Fruit fly (Drosophila melanogaster) whole organism, embryonic: ENCODE measurements around the gene CG33093.

ENCODE experiments used
- C15 ChIP-seq: fragments of 200-800 bp; sonication (Bioruptor generic); IDR thresholded peaks from 3 replicates; pipeline ENCODE4 v1.3.6; 2022; ENCODE audit warnings: missing biosample characterization, missing genetic modification characterization
- CG10366 ChIP-seq: fragments of 200-800 bp; sonication (Bioruptor generic); IDR thresholded peaks from 2 replicates; pipeline ENCODE4 v1.3.6; 2022; ENCODE audit warnings: missing biosample characterization, missing genetic modification characterization
- CG10543 ChIP-seq: fragments of 200-800 bp; sonication (Bioruptor generic); optimal IDR thresholded peaks from 3 replicates; lab custom pipeline; 2017; ENCODE audit warnings: missing biosample characterization, mild to moderate bottlenecking, missing genetic modification characterization, moderate library complexity
- CG10654 ChIP-seq: fragments of 200-800 bp; sonication (Bioruptor generic); optimal IDR thresholded peaks from 2 replicates; lab custom pipeline; 2016; ENCODE audit warnings: missing biosample characterization, missing genetic modification characterization
- CG11247 ChIP-seq: fragments of 200-800 bp; sonication (Bioruptor generic); IDR thresholded peaks from 2 replicates; pipeline ENCODE4 v1.3.6; 2022; ENCODE audit warnings: missing biosample characterization, missing genetic modification characterization
- CG12236 ChIP-seq: fragments of 200-800 bp; sonication (Bioruptor generic); optimal IDR thresholded peaks from 2 replicates; lab custom pipeline; 2016; ENCODE audit warnings: missing biosample characterization, missing genetic modification characterization
- CG13775 ChIP-seq: fragments of 200-800 bp; sonication (Bioruptor generic); optimal IDR thresholded peaks from 3 replicates; lab custom pipeline; 2017; ENCODE audit warnings: missing biosample characterization, mild to moderate bottlenecking, missing genetic modification characterization
- CG13894 ChIP-seq: fragments of 200-800 bp; sonication (Bioruptor generic); optimal IDR thresholded peaks from 3 replicates; lab custom pipeline; 2018; ENCODE audit warnings: missing biosample characterization, mild to moderate bottlenecking, missing genetic modification characterization, moderate library complexity
- CG14014 ChIP-seq: fragments of 200-800 bp; sonication (Bioruptor generic); IDR thresholded peaks from 2 replicates; pipeline ENCODE4 v1.3.6; 2022; ENCODE audit warnings: missing biosample characterization, missing genetic modification characterization
- CG17186 ChIP-seq: fragments of 200-800 bp; sonication (Bioruptor generic); optimal IDR thresholded peaks from 3 replicates; lab custom pipeline; 2017; ENCODE audit warnings: missing biosample characterization, missing genetic modification reagents, missing genetic modification characterization
- CG17385 ChIP-seq: fragments of 200-800 bp; sonication (Bioruptor generic); optimal IDR thresholded peaks from 3 replicates; lab custom pipeline; 2018; ENCODE audit warnings: missing biosample characterization, mild to moderate bottlenecking, missing genetic modification characterization
- CG18599 ChIP-seq: fragments of 200-800 bp; sonication (Bioruptor generic); optimal IDR thresholded peaks from 3 replicates; lab custom pipeline; 2017; ENCODE audit warnings: missing biosample characterization, missing genetic modification characterization, mild to moderate bottlenecking, moderate library complexity, missing genetic modification reagents
- CG2120 ChIP-seq: fragments of 200-800 bp; sonication (Bioruptor generic); optimal IDR thresholded peaks from 3 replicates; lab custom pipeline; 2016; ENCODE audit warnings: missing biosample characterization, missing genetic modification characterization
- CG2889 ChIP-seq: fragments of 200-800 bp; sonication (Bioruptor generic); IDR thresholded peaks from 3 replicates; pipeline ENCODE4 v1.3.6; 2022; ENCODE audit warnings: missing biosample characterization, missing genetic modification characterization
- CG30431 ChIP-seq: fragments of 200-800 bp; sonication (Bioruptor generic); optimal IDR thresholded peaks from 2 replicates; lab custom pipeline; 2017; ENCODE audit warnings: missing biosample characterization, missing genetic modification characterization
- CG7372 ChIP-seq: fragments of 200-800 bp; sonication (Bioruptor generic); IDR thresholded peaks from 2 replicates; pipeline ENCODE4 v1.3.6; 2022; ENCODE audit warnings: missing biosample characterization, missing genetic modification characterization
- CG8089 ChIP-seq: fragments of 200-800 bp; sonication (Bioruptor generic); optimal IDR thresholded peaks from 3 replicates; lab custom pipeline; 2016; ENCODE audit warnings: missing biosample characterization, missing genetic modification characterization
- CG8388 ChIP-seq: fragments of 200-800 bp; sonication (Bioruptor generic); optimal IDR thresholded peaks from 2 replicates; lab custom pipeline; 2019; ENCODE audit warnings: missing biosample characterization, mild to moderate bottlenecking, missing genetic modification characterization, moderate library complexity
- Dip2 ChIP-seq: fragments of 200-800 bp; sonication (Bioruptor generic); IDR thresholded peaks from 2 replicates; pipeline ENCODE4 v1.3.6; 2022; ENCODE audit warnings: missing biosample characterization, missing genetic modification characterization
- Fer1 ChIP-seq: fragments of 200-800 bp; sonication (Bioruptor generic); optimal IDR thresholded peaks from 2 replicates; lab custom pipeline; 2017; ENCODE audit warnings: missing biosample characterization, mild to moderate bottlenecking, missing genetic modification characterization
- GATAe ChIP-seq: fragments of 200-800 bp; sonication (Bioruptor generic); conservative IDR thresholded peaks from 2 replicates; pipeline ENCODE4 v1.3.6; 2022; ENCODE audit warnings: missing biosample characterization, missing genetic modification characterization
- Hey ChIP-seq: fragments of 200-800 bp; sonication (Bioruptor generic); optimal IDR thresholded peaks from 3 replicates; lab custom pipeline; 2018; ENCODE audit warnings: missing biosample characterization, mild to moderate bottlenecking, missing genetic modification characterization
- HmgZ ChIP-seq: fragments of 200-800 bp; sonication (Bioruptor generic); optimal IDR thresholded peaks from 2 replicates; lab custom pipeline; 2018; ENCODE audit warnings: missing biosample characterization, mild to moderate bottlenecking, missing genetic modification characterization
- Hr39 ChIP-seq: fragments of >200 bp; optimal IDR thresholded peaks from 2 replicates; lab custom pipeline; 2017
- Lhr ChIP-seq: fragments of 200-800 bp; sonication (Bioruptor generic); optimal IDR thresholded peaks from 3 replicates; lab custom pipeline; 2017; ENCODE audit warnings: mild to moderate bottlenecking, missing biosample characterization, missing genetic modification reagents, missing genetic modification characterization
- Med ChIP-seq: fragments of 200-800 bp; sonication (Bioruptor generic); peaks from one replicate; lab custom pipeline; 2016; ENCODE audit warnings: missing biosample characterization, missing genetic modification characterization, mild to moderate bottlenecking, inconsistent platforms, moderate library complexity
- Meics ChIP-seq: fragments of 200-800 bp; sonication (Bioruptor generic); optimal IDR thresholded peaks from 2 replicates; lab custom pipeline; 2017; ENCODE audit warnings: missing biosample characterization, mild to moderate bottlenecking, missing genetic modification characterization
- Myb ChIP-seq: fragments of 200-800 bp; sonication (Bioruptor generic); optimal IDR thresholded peaks from 2 replicates; lab custom pipeline; 2016; ENCODE audit warnings: missing biosample characterization, missing genetic modification characterization
- PHDP ChIP-seq: fragments of 200-800 bp; sonication (Bioruptor generic); optimal IDR thresholded peaks from 3 replicates; lab custom pipeline; 2018; ENCODE audit warnings: missing biosample characterization, mild to moderate bottlenecking, missing genetic modification characterization, moderate library complexity
- Side ChIP-seq: fragments of 200-800 bp; sonication (Bioruptor generic); optimal IDR thresholded peaks from 2 replicates; lab custom pipeline; 2016; ENCODE audit warnings: missing biosample characterization, missing genetic modification characterization
- amos ChIP-seq: fragments of 200-800 bp; sonication (Bioruptor generic); IDR thresholded peaks from 2 replicates; pipeline ENCODE4 v1.3.6; 2022; ENCODE audit warnings: missing biosample characterization, missing genetic modification characterization; ENCODE audit not compliant: partially characterized antibody
- chinmo ChIP-seq: fragments of 200-800 bp; sonication (Bioruptor generic); IDR thresholded peaks from 4 replicates; pipeline ENCODE4 v1.3.6; 2022; ENCODE audit warnings: missing biosample characterization, missing genetic modification characterization; ENCODE audit not compliant: partially characterized antibody
- dan ChIP-seq: fragments of 200-800 bp; sonication (Bioruptor generic); IDR thresholded peaks from 2 replicates; pipeline ENCODE4 v1.3.6; 2022; ENCODE audit warnings: missing biosample characterization, missing genetic modification characterization
- fd3F ChIP-seq: fragments of 200-800 bp; sonication (Bioruptor generic); optimal IDR thresholded peaks from 2 replicates; lab custom pipeline; 2018; ENCODE audit warnings: missing biosample characterization, mild to moderate bottlenecking, missing genetic modification characterization, moderate library complexity
- gcm2 ChIP-seq: fragments of 200-800 bp; sonication (Bioruptor generic); optimal IDR thresholded peaks from 2 replicates; lab custom pipeline; 2016; ENCODE audit warnings: missing biosample characterization, missing genetic modification characterization
- hb ChIP-seq: fragments of 200-800 bp; sonication (Bioruptor generic); IDR thresholded peaks from 3 replicates; pipeline ENCODE4 v1.3.6; 2022; ENCODE audit warnings: missing biosample characterization, missing genetic modification characterization; ENCODE audit not compliant: partially characterized antibody
- hbn ChIP-seq: fragments of 200-800 bp; sonication (Bioruptor generic); IDR thresholded peaks from 2 replicates; pipeline ENCODE4 v1.3.6; 2022; ENCODE audit warnings: missing biosample characterization, missing genetic modification characterization; ENCODE audit not compliant: partially characterized antibody
- inv ChIP-seq: fragments of 200-800 bp; sonication (Bioruptor generic); IDR thresholded peaks from 2 replicates; pipeline ENCODE4 v1.3.6; 2022; ENCODE audit warnings: missing biosample characterization, missing genetic modification characterization; ENCODE audit not compliant: partially characterized antibody
- ken ChIP-seq: fragments of 200-800 bp; sonication (Bioruptor generic); IDR thresholded peaks from 3 replicates; pipeline ENCODE4 v1.3.6; 2022; ENCODE audit warnings: missing biosample characterization, missing genetic modification characterization
- lab ChIP-seq: fragments of 200-800 bp; sonication (Bioruptor generic); optimal IDR thresholded peaks from 3 replicates; lab custom pipeline; 2017; ENCODE audit warnings: missing biosample characterization, missing genetic modification characterization, mild to moderate bottlenecking, moderate library complexity, missing genetic modification reagents
- luna ChIP-seq: fragments of 200-800 bp; sonication (Bioruptor generic); optimal IDR thresholded peaks from 2 replicates; lab custom pipeline; 2016; ENCODE audit warnings: missing biosample characterization, missing genetic modification characterization
- pfk ChIP-seq: fragments of 200-800 bp; sonication (Bioruptor generic); optimal IDR thresholded peaks from 2 replicates; lab custom pipeline; 2018; ENCODE audit warnings: missing biosample characterization, mild to moderate bottlenecking, missing genetic modification characterization, moderate library complexity
- salm ChIP-seq: fragments of 200-800 bp; sonication (Bioruptor generic); optimal IDR thresholded peaks from 2 replicates; lab custom pipeline; 2018; ENCODE audit warnings: missing biosample characterization, mild to moderate bottlenecking, missing genetic modification characterization
- sens ChIP-seq: fragments of 200-800 bp; sonication (Bioruptor generic); peaks from one replicate; lab custom pipeline; 2016; ENCODE audit warnings: missing biosample characterization, missing genetic modification characterization
- slbo ChIP-seq: fragments of 200-800 bp; sonication (Bioruptor generic); IDR thresholded peaks from 2 replicates; pipeline ENCODE4 v1.3.6; 2022; ENCODE audit warnings: missing biosample characterization, missing genetic modification characterization
- sug ChIP-seq: fragments of 200-800 bp; optimal IDR thresholded peaks from 2 replicates; lab custom pipeline; 2019; ENCODE audit warnings: missing biosample characterization, mild to moderate bottlenecking, missing genetic modification characterization, moderate library complexity
- tin ChIP-seq: fragments of 200-800 bp; sonication (Bioruptor generic); optimal IDR thresholded peaks from 3 replicates; lab custom pipeline; 2016; ENCODE audit warnings: missing biosample characterization, missing genetic modification characterization
- toy ChIP-seq: fragments of 200-800 bp; sonication (Bioruptor generic); IDR thresholded peaks from 2 replicates; pipeline ENCODE4 v1.3.6; 2022; ENCODE audit warnings: missing biosample characterization, missing genetic modification characterization
- unpg ChIP-seq: fragments of 200-800 bp; sonication (Bioruptor generic); optimal IDR thresholded peaks from 3 replicates; lab custom pipeline; 2018; ENCODE audit warnings: missing biosample characterization, mild to moderate bottlenecking, missing genetic modification characterization, moderate library complexity
- yki ChIP-seq: fragments of >200 bp; optimal IDR thresholded peaks from 3 replicates; lab custom pipeline; 2018
- zen2 ChIP-seq: fragments of 200-800 bp; sonication (Bioruptor generic); IDR thresholded peaks from 3 replicates; pipeline ENCODE4 v1.3.6; 2022; ENCODE audit warnings: missing biosample characterization, missing genetic modification characterization; ENCODE audit not compliant: partially characterized antibody
- zfh1 ChIP-seq: fragments of 200-800 bp; sonication (Bioruptor generic); IDR thresholded peaks from 3 replicates; pipeline ENCODE4 v1.3.6; 2022; ENCODE audit warnings: missing biosample characterization, missing genetic modification characterization

The CG33093 gene

DNA sequence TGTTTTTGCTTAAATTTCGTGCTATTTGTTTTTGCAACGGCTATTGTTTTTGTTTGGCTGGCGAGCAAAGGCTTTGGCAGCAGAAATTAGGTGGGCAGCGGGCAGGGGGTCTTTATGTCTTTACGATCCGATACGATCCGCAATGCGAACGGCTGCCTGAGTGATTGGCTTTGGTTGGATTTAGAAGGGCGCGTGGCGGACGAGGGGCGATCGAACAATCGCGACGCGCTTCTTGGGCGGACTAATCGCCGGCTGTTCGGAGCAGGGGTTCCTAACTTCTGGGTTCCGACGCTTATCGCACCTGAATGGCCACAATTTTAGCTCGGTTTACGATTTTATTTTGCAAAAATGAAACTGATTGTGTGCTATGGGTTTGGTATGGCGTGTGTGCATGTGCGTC, 4.5 kb downstream of the CG33093 start (continued):
- TF ChIP-seq CG8089 (GFP tag; lab: Kevin White, UChicago) (no peak), CG11247 (GFP tag; lab: Robert Waterston, UW) (peak; percentile 34; the same call in 1 of the 2 replicates), CG13894 (tag; lab: Kevin White, UChicago) (peak; percentile 12), CG8388 (no peak), HmgZ (tag; lab: Kevin White, UChicago) (no peak), inv (GFP tag; lab: Robert Waterston, UW) (no peak), Lhr (GFP tag; lab: Kevin White, UChicago) (no peak), zen2 (peak; percentile 27; the same call in 2 of the 3 replicates), unpg (GFP tag; lab: Kevin White, UChicago) (no peak), Hey (tag; lab: Kevin White, UChicago) (peak; percentile 82), hbn (no peak), salm (no peak), CG14014 (GFP tag; lab: Robert Waterston, UW) (no peak), Dip2 (no peak), CG2889 (GFP tag; lab: Robert Waterston, UW) (no peak), CG2120 (GFP tag; lab: Kevin White, UChicago) (peak; percentile 2), Meics (no peak), yki (no peak), lab (GFP tag; lab: Kevin White, UChicago) (peak; percentile 1), PHDP (tag; lab: Kevin White, UChicago) (no peak), zfh1 (GFP tag; lab: Robert Waterston, UW) (no peak), Med (GFP tag; lab: Kevin White, UChicago) (peak; percentile 73), CG17186 (GFP tag; lab: Kevin White, UChicago) (no peak), CG12236 (GFP tag; lab: Kevin White, UChicago) (no peak), amos (no peak), C15 (GFP tag; lab: Robert Waterston, UW) (no peak), sug (tag; lab: Kevin White, UChicago) (peak; percentile 87), toy (no peak), CG13775 (GFP tag; lab: Kevin White, UChicago) (no peak), hb (no peak), tin (GFP tag; lab: Kevin White, UChicago) (no peak), ken (GFP tag; lab: Robert Waterston, UW) (no peak), CG7372 (GFP tag; lab: Robert Waterston, UW) (no peak), Side (GFP tag; lab: Kevin White, UChicago) (no peak), CG17385 (GFP tag; lab: Kevin White, UChicago) (no peak), CG10543 (GFP tag; lab: Kevin White, UChicago) (peak; percentile 85), Fer1 (GFP tag; lab: Kevin White, UChicago) (no peak), Myb (GFP tag; lab: Kevin White, UChicago) (no peak), gcm2 (no peak), Hr39 (lab: Kevin White, UChicago) (no peak), sens (peak; percentile 41), slbo (GFP tag; lab: Robert Waterston, UW) (peak; percentile 31; the same call in 1 of the 2 replicates), luna (no peak), fd3F (GFP tag; lab: Kevin White, UChicago) (no peak), GATAe (GFP tag; lab: Robert Waterston, UW) (peak; percentile 28; the same call in 1 of the 2 replicates), CG30431 (GFP tag; lab: Kevin White, UChicago) (no peak), pfk (GFP tag; lab: Kevin White, UChicago) (no peak), dan (GFP tag; lab: Robert Waterston, UW) (no peak), CG18599 (GFP tag; lab: Kevin White, UChicago) (no peak), CG10654 (GFP tag; lab: Kevin White, UChicago) (no peak), CG10366 (GFP tag; lab: Robert Waterston, UW) (no peak), chinmo (GFP tag; lab: Robert Waterston, UW) (0 out of 4 replicates have a peak, but pooled peaks have one; percentile 33)
